Fruit fly (Drosophila melanogaster) whole organism, embryonic: ENCODE data around the gene vib.

Experiments used
- Atf-2 ChIP-seq: fragments of 200-800 bp; sonication (Bioruptor generic); optimal IDR thresholded peaks from 2 replicates; lab custom pipeline; 2016; ENCODE audit warnings: missing biosample characterization, missing genetic modification characterization
- Atf6 ChIP-seq: fragments of 200-800 bp; sonication (Bioruptor generic); IDR thresholded peaks from 2 replicates; pipeline ENCODE4 v1.3.6; 2022; ENCODE audit warnings: missing biosample characterization, missing genetic modification characterization
- CG11723 ChIP-seq: fragments of 200-800 bp; sonication (Bioruptor generic); optimal IDR thresholded peaks from 2 replicates; lab custom pipeline; 2017; ENCODE audit warnings: missing biosample characterization, mild to moderate bottlenecking, missing genetic modification characterization
- CG13287 ChIP-seq: fragments of 200-800 bp; sonication (Bioruptor generic); IDR thresholded peaks from 2 replicates; pipeline ENCODE4 v1.3.6; 2022; ENCODE audit warnings: missing biosample characterization, missing genetic modification characterization; ENCODE audit not compliant: partially characterized antibody
- CG1529 ChIP-seq: fragments of 200-800 bp; sonication (Bioruptor generic); optimal IDR thresholded peaks from 3 replicates; lab custom pipeline; 2018; ENCODE audit warnings: missing biosample characterization, missing genetic modification characterization
- CG17912 ChIP-seq: fragments of 200-800 bp; sonication (Bioruptor generic); optimal IDR thresholded peaks from 2 replicates; lab custom pipeline; 2018; ENCODE audit warnings: missing biosample characterization, mild to moderate bottlenecking, missing genetic modification characterization
- CG2678 ChIP-seq: fragments of 200-800 bp; sonication (Bioruptor generic); optimal IDR thresholded peaks from 3 replicates; lab custom pipeline; 2019; ENCODE audit warnings: missing biosample characterization, mild to moderate bottlenecking, missing genetic modification characterization, moderate library complexity
- CG2875 ChIP-seq: fragments of 200-800 bp; sonication (Bioruptor generic); optimal IDR thresholded peaks from 2 replicates; lab custom pipeline; 2017; ENCODE audit warnings: missing biosample characterization, mild to moderate bottlenecking, missing genetic modification characterization, missing genetic modification reagents
- CG3065 ChIP-seq: fragments of 200-800 bp; sonication (Bioruptor generic); optimal IDR thresholded peaks from 2 replicates; lab custom pipeline; 2016; ENCODE audit warnings: missing biosample characterization, missing genetic modification characterization
- CG32532 ChIP-seq: fragments of 200-800 bp; sonication (Bioruptor generic); IDR thresholded peaks from 2 replicates; pipeline ENCODE4 v1.3.6; 2022; ENCODE audit warnings: missing biosample characterization, missing genetic modification characterization
- CG33213 ChIP-seq: fragments of 200-800 bp; sonication (Bioruptor generic); optimal IDR thresholded peaks from 3 replicates; lab custom pipeline; 2016; ENCODE audit warnings: missing biosample characterization, missing genetic modification characterization
- CG4424 ChIP-seq: fragments of 200-800 bp; sonication (Bioruptor generic); optimal IDR thresholded peaks from 3 replicates; lab custom pipeline; 2016; ENCODE audit warnings: missing biosample characterization, missing genetic modification characterization
- CG6175 ChIP-seq: fragments of 200-800 bp; sonication (Bioruptor generic); IDR thresholded peaks from 3 replicates; pipeline ENCODE4 v1.3.6; 2022; ENCODE audit warnings: missing biosample characterization, missing genetic modification characterization
- CG7556 ChIP-seq: fragments of 200-800 bp; sonication (Bioruptor generic); optimal IDR thresholded peaks from 2 replicates; lab custom pipeline; 2017; ENCODE audit warnings: missing biosample characterization, mild to moderate bottlenecking, missing genetic modification characterization
- CG7745 ChIP-seq: fragments of 200-800 bp; sonication (Bioruptor generic); optimal IDR thresholded peaks from 2 replicates; lab custom pipeline; 2018; ENCODE audit warnings: missing biosample characterization, mild to moderate bottlenecking, missing genetic modification characterization, moderate library complexity
- CG7786 ChIP-seq: fragments of 200-800 bp; sonication (Bioruptor generic); optimal IDR thresholded peaks from 2 replicates; lab custom pipeline; 2016; ENCODE audit warnings: missing biosample characterization, missing genetic modification characterization
- CG9215 ChIP-seq: fragments of 200-800 bp; sonication (Bioruptor generic); IDR thresholded peaks from 2 replicates; pipeline ENCODE4 v1.3.6; 2022; ENCODE audit warnings: missing biosample characterization, missing genetic modification characterization
- CG9437 ChIP-seq: fragments of 200-800 bp; sonication (Bioruptor generic); optimal IDR thresholded peaks from 2 replicates; lab custom pipeline; 2018; ENCODE audit warnings: missing biosample characterization, mild to moderate bottlenecking, missing genetic modification characterization
- CG9797 ChIP-seq: fragments of 200-800 bp; sonication (Bioruptor generic); optimal IDR thresholded peaks from 3 replicates; lab custom pipeline; 2018; ENCODE audit warnings: missing biosample characterization, mild to moderate bottlenecking, missing genetic modification characterization
- Chrac-16 ChIP-seq: fragments of 200-800 bp; sonication (Bioruptor generic); optimal IDR thresholded peaks from 3 replicates; lab custom pipeline; 2016; ENCODE audit warnings: missing biosample characterization, missing genetic modification characterization
- CoRest ChIP-seq: fragments of 200-800 bp; sonication (Bioruptor generic); optimal IDR thresholded peaks from 3 replicates; lab custom pipeline; 2018; ENCODE audit warnings: missing biosample characterization, mild to moderate bottlenecking, missing genetic modification characterization, moderate library complexity
- Dll ChIP-seq: fragments of 200-800 bp; sonication (Bioruptor generic); IDR thresholded peaks from 4 replicates; pipeline ENCODE4 v1.3.6; 2022; ENCODE audit warnings: missing biosample characterization, missing genetic modification characterization; ENCODE audit not compliant: partially characterized antibody
- Drgx ChIP-seq: fragments of 200-800 bp; sonication (Bioruptor generic); IDR thresholded peaks from 2 replicates; pipeline ENCODE4 v1.3.6; 2022; ENCODE audit warnings: missing biosample characterization, missing genetic modification characterization
- Fer3 ChIP-seq: fragments of 200-800 bp; sonication (Bioruptor generic); optimal IDR thresholded peaks from 2 replicates; lab custom pipeline; 2018; ENCODE audit warnings: missing biosample characterization, mild to moderate bottlenecking, missing genetic modification characterization, moderate library complexity
- HLHmδ ChIP-seq: fragments of 200-800 bp; sonication (Bioruptor generic); optimal IDR thresholded peaks from 2 replicates; lab custom pipeline; 2018; ENCODE audit warnings: missing biosample characterization, mild to moderate bottlenecking, missing genetic modification characterization, moderate library complexity
- Hand ChIP-seq: fragments of 200-800 bp; sonication (Bioruptor generic); optimal IDR thresholded peaks from 2 replicates; lab custom pipeline; 2017; ENCODE audit warnings: mild to moderate bottlenecking, missing biosample characterization, missing genetic modification reagents, missing genetic modification characterization
- Max ChIP-seq: fragments of 200-800 bp; sonication (Bioruptor generic); optimal IDR thresholded peaks from 2 replicates; lab custom pipeline; 2016; ENCODE audit warnings: missing biosample characterization, mild to moderate bottlenecking, missing genetic modification characterization
- Med ChIP-seq: fragments of 200-800 bp; sonication (Bioruptor generic); peaks from one replicate; lab custom pipeline; 2016; ENCODE audit warnings: missing biosample characterization, missing genetic modification characterization, mild to moderate bottlenecking, inconsistent platforms, moderate library complexity
- Mes4 ChIP-seq: fragments of 200-800 bp; sonication (Bioruptor generic); optimal IDR thresholded peaks from 2 replicates; lab custom pipeline; 2016; ENCODE audit warnings: missing biosample characterization, missing genetic modification characterization
- Oaz ChIP-seq: fragments of 200-800 bp; sonication (Bioruptor generic); IDR thresholded peaks from 2 replicates; pipeline ENCODE4 v1.3.6; 2022; ENCODE audit warnings: missing biosample characterization, missing genetic modification characterization
- Side ChIP-seq: fragments of 200-800 bp; sonication (Bioruptor generic); optimal IDR thresholded peaks from 2 replicates; lab custom pipeline; 2016; ENCODE audit warnings: missing biosample characterization, missing genetic modification characterization
- Sox100B ChIP-seq: fragments of 200-800 bp; sonication (Bioruptor generic); optimal IDR thresholded peaks from 3 replicates; lab custom pipeline; 2018; ENCODE audit warnings: missing biosample characterization, mild to moderate bottlenecking, missing genetic modification characterization
- ase ChIP-seq: fragments of 200-800 bp; sonication (Bioruptor generic); IDR thresholded peaks from 3 replicates; pipeline ENCODE4 v1.3.6; 2022; ENCODE audit warnings: missing biosample characterization, missing genetic modification characterization
- cwo ChIP-seq: fragments of 200-800 bp; sonication (Bioruptor generic); optimal IDR thresholded peaks from 3 replicates; lab custom pipeline; 2017; ENCODE audit warnings: missing biosample characterization, missing genetic modification characterization, mild to moderate bottlenecking, moderate library complexity, missing genetic modification reagents
- dmrt99B ChIP-seq: fragments of 200-800 bp; sonication (Bioruptor generic); optimal IDR thresholded peaks from 2 replicates; lab custom pipeline; 2018; ENCODE audit warnings: missing biosample characterization, mild to moderate bottlenecking, missing genetic modification characterization, moderate library complexity
- ems ChIP-seq: fragments of 200-800 bp; sonication (Bioruptor generic); optimal IDR thresholded peaks from 3 replicates; lab custom pipeline; 2016; ENCODE audit warnings: missing biosample characterization, missing genetic modification characterization
- fd102C ChIP-seq: fragments of 200-800 bp; sonication (Bioruptor generic); optimal IDR thresholded peaks from 2 replicates; lab custom pipeline; 2018; ENCODE audit warnings: missing biosample characterization, mild to moderate bottlenecking, missing genetic modification characterization, moderate library complexity
- fu2 ChIP-seq: fragments of 200-800 bp; sonication (Bioruptor generic); optimal IDR thresholded peaks from 2 replicates; lab custom pipeline; 2016; ENCODE audit warnings: missing biosample characterization, missing genetic modification characterization
- gcm2 ChIP-seq: fragments of 200-800 bp; sonication (Bioruptor generic); optimal IDR thresholded peaks from 2 replicates; lab custom pipeline; 2016; ENCODE audit warnings: missing biosample characterization, missing genetic modification characterization
- grau ChIP-seq: fragments of 200-800 bp; optimal IDR thresholded peaks from 3 replicates; lab custom pipeline; 2019; ENCODE audit warnings: missing biosample characterization, mild to moderate bottlenecking, missing genetic modification characterization, moderate library complexity
- insv ChIP-seq, 2 experiments: fragments of 200-800 bp; sonication (Bioruptor generic); optimal IDR thresholded peaks; 3 replicates each; lab custom pipeline; 2016 to 2018; ENCODE audit warnings: missing biosample characterization in 2 of 2, missing genetic modification characterization in 2 of 2
- jing ChIP-seq: fragments of 200-800 bp; sonication (Bioruptor generic); optimal IDR thresholded peaks from 2 replicates; lab custom pipeline; 2018; ENCODE audit warnings: missing biosample characterization, mild to moderate bottlenecking, missing genetic modification characterization
- klu ChIP-seq: fragments of 200-800 bp; sonication (Bioruptor generic); IDR thresholded peaks from 2 replicates; pipeline ENCODE4 v1.3.6; 2022; ENCODE audit warnings: missing biosample characterization, missing genetic modification characterization
- lab ChIP-seq: fragments of 200-800 bp; sonication (Bioruptor generic); optimal IDR thresholded peaks from 3 replicates; lab custom pipeline; 2017; ENCODE audit warnings: missing biosample characterization, missing genetic modification characterization, mild to moderate bottlenecking, moderate library complexity, missing genetic modification reagents
- mam ChIP-seq: fragments of 200-800 bp; sonication (Bioruptor generic); optimal IDR thresholded peaks from 3 replicates; lab custom pipeline; 2016; ENCODE audit warnings: missing biosample characterization, missing genetic modification characterization
- mld ChIP-seq: fragments of 200-800 bp; sonication (Bioruptor generic); IDR thresholded peaks from 3 replicates; pipeline ENCODE4 v1.3.6; 2022; ENCODE audit warnings: missing biosample characterization, missing genetic modification characterization; ENCODE audit not compliant: partially characterized antibody
- pan ChIP-seq, 4 experiments: fragments of >200 bp in 3 of 4; fragments of 200-800 bp in 1 of 4; sonication (Bioruptor generic) in 1 of 4; optimal IDR thresholded peaks in 3 of 4; IDR thresholded peaks in 1 of 4; 2 replicates each; pipeline versions ENCODE4 v1.3.6 to Lab custom; 2017 to 2022; ENCODE audit warnings: missing biosample characterization in 2 of 4, missing genetic modification characterization in 2 of 4, mixed read lengths in 1 of 4
- sob ChIP-seq: fragments of 200-800 bp; sonication (Bioruptor generic); IDR thresholded peaks from 2 replicates; pipeline ENCODE4 v1.3.6; 2022; ENCODE audit warnings: missing biosample characterization, missing genetic modification characterization
- tio ChIP-seq: fragments of 200-800 bp; sonication (Bioruptor generic); optimal IDR thresholded peaks from 2 replicates; lab custom pipeline; 2017; ENCODE audit warnings: missing biosample characterization, missing genetic modification characterization, inconsistent platforms
- twi ChIP-seq: fragments of 200-800 bp; optimal IDR thresholded peaks from 2 replicates; lab custom pipeline; 2019; ENCODE audit warnings: missing biosample characterization, mild to moderate bottlenecking, missing genetic modification characterization, moderate library complexity
- tx ChIP-seq: fragments of 200-800 bp; sonication (Bioruptor generic); optimal IDR thresholded peaks from 2 replicates; lab custom pipeline; 2016; ENCODE audit warnings: missing biosample characterization, missing genetic modification characterization

Gene vib

DNA sequence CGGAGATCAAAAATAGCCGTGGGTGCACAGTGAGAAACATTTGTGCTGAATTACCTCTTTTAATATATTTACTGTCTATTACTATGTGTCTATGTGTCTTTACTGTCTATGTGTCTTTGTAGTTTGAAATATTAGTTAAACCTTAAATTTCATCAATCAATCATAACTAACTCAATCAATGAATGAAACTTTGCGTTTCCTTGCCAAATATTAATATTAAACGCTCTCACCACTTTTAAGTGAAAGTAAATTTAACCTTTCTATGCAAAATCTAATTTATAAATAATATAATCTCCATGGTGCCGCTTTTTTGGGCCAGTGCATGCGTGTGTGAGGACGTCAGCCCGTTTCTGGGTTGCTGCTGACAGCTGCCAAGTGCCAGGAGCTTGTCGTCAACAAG is 45.2 kb downstream of the vib start (continued):
- TF ChIP-seq CG4424 (GFP tag; lab: Kevin White, UChicago) (no peak), grau (tag; lab: Kevin White, UChicago) (peak; percentile 36), sob (no peak), CG2678 (tag; lab: Kevin White, UChicago) (peak; percentile 50), CG6175 (no peak), ems (GFP tag; lab: Kevin White, UChicago) (no peak), tx (GFP tag; lab: Kevin White, UChicago) (no peak), ase (GFP tag; lab: Robert Waterston, UW) (no peak), Chrac-16 (GFP tag; lab: Kevin White, UChicago) (no peak), Oaz (GFP tag; lab: Robert Waterston, UW) (no peak), Side (GFP tag; lab: Kevin White, UChicago) (no peak), CG7786 (GFP tag; lab: Kevin White, UChicago) (no peak), Sox100B (GFP tag; lab: Kevin White, UChicago) (peak; percentile 23), pan (optimal IDR thresholded peaks at IDR 0.05; lab: Kevin White, UChicago) (no peak), pan (GFP tag; optimal IDR thresholded peaks at IDR 0.05 in 1 of 2, IDR thresholded peaks at IDR 0.05 in 1 of 2) (no peak), CoRest (tag; lab: Kevin White, UChicago) (peak; percentile 30), Hand (no peak), fu2 (GFP tag; lab: Kevin White, UChicago) (no peak), CG7556 (GFP tag; lab: Kevin White, UChicago) (no peak), cwo (GFP tag; lab: Kevin White, UChicago) (no peak), dmrt99B (tag; lab: Kevin White, UChicago) (peak; percentile 64), klu (GFP tag; lab: Robert Waterston, UW) (no peak), CG32532 (GFP tag; lab: Robert Waterston, UW) (no peak; the same call in 1 of the 2 replicates), Med (GFP tag; lab: Kevin White, UChicago) (peak; percentile 63), CG1529 (no peak), CG13287 (GFP tag; lab: Robert Waterston, UW) (no peak), twi (tag; lab: Kevin White, UChicago) (no peak), Mes4 (GFP tag; lab: Kevin White, UChicago) (no peak), tio (no peak), CG2875 (GFP tag; lab: Kevin White, UChicago) (no peak), Max (GFP tag; lab: Kevin White, UChicago) (no peak), Fer3 (peak; percentile 7), CG9215 (no peak), CG9797 (GFP tag; lab: Kevin White, UChicago) (no peak), insv (GFP tag; optimal IDR thresholded peaks at IDR 0.05; lab: Kevin White, UChicago) (no peak), CG3065 (GFP tag; lab: Kevin White, UChicago) (no peak), fd102C (GFP tag; lab: Kevin White, UChicago) (no peak), Dll (no peak), gcm2 (no peak), HLHmδ (GFP tag; lab: Kevin White, UChicago) (no peak), lab (GFP tag; lab: Kevin White, UChicago) (no peak), Atf-2 (GFP tag; lab: Kevin White, UChicago) (no peak), CG33213 (GFP tag; lab: Kevin White, UChicago) (no peak), CG17912 (GFP tag; lab: Kevin White, UChicago) (no peak), CG11723 (no peak), mam (no peak), CG7745 (tag; lab: Kevin White, UChicago) (no peak), Atf6 (GFP tag; lab: Robert Waterston, UW) (no peak), jing (GFP tag; lab: Kevin White, UChicago) (no peak), Drgx (GFP tag; lab: Robert Waterston, UW) (peak; percentile 67; the same call in 1 of the 2 replicates), CG9437 (GFP tag; lab: Kevin White, UChicago) (no peak), mld (no peak)
